Worm (Caenorhabditis elegans): ENCODE data around the gene str-55.

ce11 chrV:16403974-16404373, 12.9 kb downstream of the str-55 start, which contains the start of gene syp-1:
- TF ChIP-seq F37D6.2 (tag; optimal IDR thresholded peaks at IDR 0.05) = no peak
- no peak for TF ChIP-seq zfp-2 (tag; optimal IDR thresholded peaks at IDR 0.05)
- TF ChIP-seq fos-1 (tag; optimal IDR thresholded peaks at IDR 0.05) = no peak
- no peak for TF ChIP-seq nhr-10 (tag; optimal IDR thresholded peaks at IDR 0.05)
- no peak for TF ChIP-seq nhr-6 (tag; optimal IDR thresholded peaks at IDR 0.05)

All from whole organism, L4 larva.